Fruit fly (Drosophila melanogaster) whole organism: ENCODE results near the gene THADA.

Source experiments
- CG8478 ChIP-seq: fragments of >200 bp; optimal IDR thresholded peaks from 2 replicates; lab custom pipeline; 2018; ENCODE audit warnings: inconsistent platforms
- pan ChIP-seq: fragments of >200 bp; optimal IDR thresholded peaks from 2 replicates; lab custom pipeline; 2017
- psq ChIP-seq: fragments of >200 bp; optimal IDR thresholded peaks from 2 replicates; lab custom pipeline; 2017
- usp ChIP-seq: fragments of >200 bp; optimal IDR thresholded peaks from 2 replicates; lab custom pipeline; 2017; ENCODE audit warnings: missing biosample characterization, missing genetic modification characterization, mixed read lengths

DNA sequence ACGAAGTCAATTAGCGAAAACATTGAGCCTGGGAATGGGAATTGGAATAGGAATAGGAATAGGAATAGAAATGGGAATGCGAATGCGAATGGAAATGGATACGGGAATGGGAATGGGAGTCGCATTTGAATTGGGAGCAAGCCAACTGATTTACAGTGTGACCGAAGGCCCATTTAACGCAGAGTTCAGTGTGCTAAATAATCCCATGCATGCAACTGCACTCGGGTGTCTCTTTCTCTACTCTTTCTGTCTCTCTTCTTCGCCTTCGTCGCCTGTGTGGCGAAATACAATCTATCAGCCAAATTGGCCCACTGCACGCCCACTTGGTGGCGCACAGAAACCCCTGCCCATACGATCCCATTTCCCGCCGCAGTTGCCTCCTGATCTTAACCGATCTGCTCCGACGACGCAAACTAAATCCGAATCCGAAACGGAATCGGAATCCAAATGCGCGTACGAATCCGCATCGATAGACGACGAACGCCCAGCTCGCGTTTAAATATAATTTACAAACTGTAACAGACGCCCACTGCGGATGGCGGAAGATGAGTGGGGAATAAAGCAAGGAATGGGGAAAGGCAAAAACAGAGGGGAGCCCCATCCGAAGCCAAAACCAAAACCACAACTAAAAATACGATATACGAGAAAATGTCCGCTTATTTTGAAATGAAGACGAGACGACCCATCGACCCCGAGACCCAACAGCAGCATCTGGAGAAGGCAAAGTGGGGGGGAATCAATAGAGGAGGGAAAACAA, 21.1 kb downstream of the THADA start:
- TF ChIP-seq psq (lab: Kevin White, UChicago) (no peak), usp (GFP tag; lab: Kevin White, UChicago) (no peak), CG8478 (lab: Kevin White, UChicago) (no peak), pan (lab: Kevin White, UChicago) (no peak)
